Worm (Caenorhabditis elegans): Measurements from ENCODE around the gene K08F9.3.

DNA sequence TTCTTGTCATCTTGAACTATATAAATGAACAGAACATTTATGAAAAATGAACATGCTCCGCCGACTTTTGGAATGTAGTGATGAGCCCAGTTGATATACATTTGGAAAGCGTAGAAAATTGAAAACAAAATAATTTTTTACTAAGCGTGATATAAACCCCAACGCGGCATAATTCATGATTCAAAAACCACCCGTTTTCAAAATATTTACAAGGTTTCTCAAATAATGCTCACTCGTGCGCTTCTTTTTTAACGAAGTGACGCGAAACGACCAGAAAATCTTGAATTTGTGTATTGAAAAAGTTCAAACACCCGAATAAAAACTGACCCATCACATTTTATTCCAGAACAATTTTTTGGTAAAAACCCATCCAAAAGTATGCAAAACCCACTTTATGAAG is 12.9 kb upstream of the K08F9.3 start, which contains the start of gene srj-27:
- TF ChIP-seq flt-1 (GFP tag; IDR thresholded peaks at IDR 0.05) (no peak), ztf-23 (GFP tag; IDR thresholded peaks at IDR 0.05) (no peak), cog-1 (tag; optimal IDR thresholded peaks at IDR 0.05) (no peak), tab-1 (GFP tag; IDR thresholded peaks at IDR 0.05) (no peak), T22C8.4 (GFP tag; IDR thresholded peaks at IDR 0.05) (no peak), ztf-29 (GFP tag; IDR thresholded peaks at IDR 0.05) (no peak), med-1 (GFP tag; optimal IDR thresholded peaks at IDR 0.05; ENCODE audit: insufficient read depth) (no peak)
